Worm (Caenorhabditis elegans): ENCODE data around the gene Y41D4A.3.

Y41D4A.3 gene

DNA sequence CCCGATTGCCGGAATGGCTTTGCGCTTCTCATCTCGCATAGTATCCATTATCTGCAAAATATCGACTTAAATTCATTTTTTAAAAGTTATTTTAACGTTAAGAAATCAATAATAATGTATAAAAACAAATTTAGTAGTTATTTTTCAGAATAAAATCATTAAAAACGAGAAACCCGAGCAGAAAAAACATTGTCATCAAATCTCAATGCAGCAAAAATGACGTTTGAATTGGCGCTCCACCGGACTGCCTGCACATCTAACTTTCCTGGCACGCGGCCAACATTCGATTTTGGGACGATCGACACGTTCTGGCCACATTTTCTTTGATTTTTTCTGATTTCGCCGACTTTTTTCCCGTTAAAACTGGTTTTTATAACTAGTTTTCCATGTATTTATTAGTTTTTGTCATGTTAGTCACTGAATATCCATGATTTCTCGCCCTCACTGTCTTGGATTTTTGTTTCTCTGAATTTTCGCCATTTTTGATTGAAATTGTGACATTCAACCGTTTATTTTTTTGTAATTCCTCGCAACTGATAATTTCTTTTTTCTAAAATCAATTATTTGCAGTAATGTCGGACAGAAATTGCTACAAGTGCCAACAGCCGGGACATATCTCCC lies 43.8 kb upstream of the Y41D4A.3 start, which contains the start of the genes pbs-1 and K08D12.3:
Gene pbs-1, minus strand, starts transcription at position 51 of the 621 bp plus-strand sequence.
Gene K08D12.3, plus strand, starts transcription at position 571 of the 621 bp plus-strand sequence.
- TF ChIP-seq skn-1 (tag; optimal IDR thresholded peaks at IDR 0.05) (peak; percentile 98), C16A3.4 (tag; optimal IDR thresholded peaks at IDR 0.05) (peak; percentile 85), lir-3 (tag; optimal IDR thresholded peaks at IDR 0.05; ENCODE audit: poor library complexity) (peak; percentile 55), sox-4 (tag; optimal IDR thresholded peaks at IDR 0.05) (no peak), ceh-8 (GFP tag; optimal IDR thresholded peaks at IDR 0.05) (no peak), mep-1 (tag; optimal IDR thresholded peaks at IDR 0.05) (peak; percentile 89), lin-13 (GFP tag; optimal IDR thresholded peaks at IDR 0.05) (peak; percentile 87), nhr-20 (tag; optimal IDR thresholded peaks at IDR 0.05) (peak; percentile 81), mef-2 (tag; optimal IDR thresholded peaks at IDR 0.05) (no peak), snpc-4 (tag; optimal IDR thresholded peaks at IDR 0.05) (peak; percentile 52), rnt-1 (tag; optimal IDR thresholded peaks at IDR 0.05) (peak; percentile 89), Y116A8C.19 (tag; optimal IDR thresholded peaks at IDR 0.05; ENCODE audit: borderline replicate concordance) (no peak), nhr-11 (tag; optimal IDR thresholded peaks at IDR 0.05) (peak; percentile 50), F16B12.6 (tag; optimal IDR thresholded peaks at IDR 0.05) (peak; percentile 39), jun-1 (tag; optimal IDR thresholded peaks at IDR 0.05) (peak; percentile 66), unc-130 (tag; optimal IDR thresholded peaks at IDR 0.05) (peak; percentile 74), egl-13 (tag; optimal IDR thresholded peaks at IDR 0.05) (peak; percentile 60), nhr-47 (tag; optimal IDR thresholded peaks at IDR 0.05) (peak; percentile 87), fos-1 (tag; optimal IDR thresholded peaks at IDR 0.05) (peak; percentile 31), ceh-88 (GFP tag; IDR thresholded peaks at IDR 0.05) (peak; percentile 41; the same call in 1 of the 2 replicates), nhr-85 (tag) (peak; percentile 90), efl-1 (optimal IDR thresholded peaks at IDR 0.05) (peak; percentile 70 to 93), efl-1 (GFP tag; optimal IDR thresholded peaks at IDR 0.05 in 1 of 2) (peak; percentile 92 to 99), pax-3 (tag; optimal IDR thresholded peaks at IDR 0.05) (peak; percentile 61), dsc-1 (tag; optimal IDR thresholded peaks at IDR 0.05) (peak; percentile 73), hpl-2 (GFP tag; optimal IDR thresholded peaks at IDR 0.05) (peak; percentile 21), xbp-1 (tag; optimal IDR thresholded peaks at IDR 0.05) (peak; percentile 82), elt-3 (tag; optimal IDR thresholded peaks at IDR 0.05) (peak in 4 of 6 experiments; percentile 39 to 81 (median 48)), swsn-7 (tag; optimal IDR thresholded peaks at IDR 0.05) (peak; percentile 84), isw-1 (GFP tag; IDR thresholded peaks at IDR 0.05) (peak; percentile 63), lin-15B (tag; optimal IDR thresholded peaks at IDR 0.05) (peak; percentile 78), nhr-19 (GFP tag; conservative IDR thresholded peaks at IDR 0.05) (peak; percentile 88), tbx-2 (tag; optimal IDR thresholded peaks at IDR 0.05) (peak; percentile 80), unc-86 (tag; optimal IDR thresholded peaks at IDR 0.05) (peak; percentile 71), nhr-76 (tag; optimal IDR thresholded peaks at IDR 0.05) (no peak), lin-35 (GFP tag; optimal IDR thresholded peaks at IDR 0.05) (peak; percentile 94 to 95), unc-62 (GFP tag; optimal IDR thresholded peaks at IDR 0.05) (no peak), fkh-10 (GFP tag; optimal IDR thresholded peaks at IDR 0.05) (peak; percentile 6), nhr-71 (tag; optimal IDR thresholded peaks at IDR 0.05) (peak; percentile 90), irx-1 (tag; optimal IDR thresholded peaks at IDR 0.05) (peak; percentile 42), zip-4 (GFP tag; optimal IDR thresholded peaks at IDR 0.05) (peak; percentile 42), pag-3 (tag; optimal IDR thresholded peaks at IDR 0.05; ENCODE audit: borderline replicate concordance, insufficient read depth) (no peak), unc-30 (tag; optimal IDR thresholded peaks at IDR 0.05) (no peak), unc-98 (GFP tag; IDR thresholded peaks at IDR 0.05) (no peak; the same call in 1 of the 2 replicates), nhr-84 (tag; optimal IDR thresholded peaks at IDR 0.05) (no peak), mdl-1 (tag; optimal IDR thresholded peaks at IDR 0.05) (peak in 1 of 2 experiments; percentile 80), blmp-1 (tag; optimal IDR thresholded peaks at IDR 0.05) (peak; percentile 72), lin-14 (GFP tag; optimal IDR thresholded peaks at IDR 0.05) (peak; percentile 88), nhr-77 (tag; optimal IDR thresholded peaks at IDR 0.05) (peak; percentile 58), snu-23 (GFP tag; optimal IDR thresholded peaks at IDR 0.05) (peak; percentile 87), ceh-82 (tag; optimal IDR thresholded peaks at IDR 0.05) (peak; percentile 74 to 84 (median 77)), C04F5.9 (tag; optimal IDR thresholded peaks at IDR 0.05) (no peak)

Measured in whole organism, L1 larva.